Worm (Caenorhabditis elegans): ENCODE results near the gene srbc-11.

- TF ChIP-seq blmp-1 (tag; optimal IDR thresholded peaks at IDR 0.05): no peak
- no peak for TF ChIP-seq nhr-237 (tag; optimal IDR thresholded peaks at IDR 0.05)
- no peak for TF ChIP-seq nhr-28 (tag; optimal IDR thresholded peaks at IDR 0.05)
- TF ChIP-seq sptf-1 (tag; optimal IDR thresholded peaks at IDR 0.05): no peak
- TF ChIP-seq lin-13 (tag; optimal IDR thresholded peaks at IDR 0.05): no peak
- no peak for TF ChIP-seq unc-120 (tag; optimal IDR thresholded peaks at IDR 0.05; ENCODE audit: poor library complexity, severe bottlenecking)
- TF ChIP-seq unc-39 (tag; optimal IDR thresholded peaks at IDR 0.05): no peak
These were observed 48.1 kb downstream of the srbc-11 start, which contains the start of gene F25E5.5 for ce11 chrV:7446965-7447364.
